In the genomic region with DNA sequence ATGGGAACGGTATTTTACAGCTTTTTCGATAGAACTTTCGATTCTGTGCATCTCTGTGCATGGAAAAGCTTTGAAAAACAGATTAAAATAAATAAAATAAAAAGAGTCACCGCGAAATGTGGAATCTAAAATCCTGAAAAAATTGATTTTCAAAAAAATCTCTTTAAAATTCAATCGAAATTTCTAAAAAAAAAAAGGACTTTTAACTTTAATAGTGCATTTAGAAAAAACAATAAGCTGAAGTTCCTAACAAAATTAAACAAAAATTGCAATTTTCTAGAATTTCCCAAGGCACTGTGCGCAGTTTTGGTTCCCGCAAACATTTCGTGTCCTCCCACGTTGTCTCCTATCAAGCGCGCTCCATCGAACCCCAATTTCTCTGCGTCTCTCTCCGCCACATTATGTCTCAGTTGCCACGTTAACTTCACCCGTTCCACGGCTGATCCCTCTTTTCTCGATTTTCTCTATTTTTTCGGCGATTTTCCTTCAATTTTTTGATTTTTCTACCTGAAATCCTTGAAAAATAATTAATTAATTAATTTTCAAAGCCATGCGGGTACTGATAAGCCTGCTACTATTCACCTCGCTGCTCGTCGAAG, we compare ENCODE assay signal across 3 worm cellular contexts.
TF ChIP-seq lines count a peak whose summit lies in the region.

Gene Y41D4A.6, minus strand, starts transcription at position 51 of the 599 bp plus-strand sequence.
Gene Y41D4A.4, plus strand, starts transcription at position 549 of the 599 bp plus-strand sequence.

TF ChIP-seq in whole organism, L1 larva, 84 proteins besides CTCF, POLR2A, EP300 and RAD21 (continued from another document and continues in another):
- peak; percentile 74 for TF ChIP-seq pag-3 (tag; optimal IDR thresholded peaks at IDR 0.05; lab: Kevin White, UChicago; ENCODE audit: borderline replicate concordance, insufficient read depth)
- TF ChIP-seq unc-86 (tag; optimal IDR thresholded peaks at IDR 0.05; lab: Kevin White, UChicago) = peak; percentile 81
- peak; percentile 76 for TF ChIP-seq nhr-77 (tag; optimal IDR thresholded peaks at IDR 0.05; lab: Kevin White, UChicago)
- peak; percentile 96 for TF ChIP-seq fkh-8 (tag; optimal IDR thresholded peaks at IDR 0.05; lab: Kevin White, UChicago)
- peak; percentile 35 for TF ChIP-seq ceh-90 (tag; optimal IDR thresholded peaks at IDR 0.05; lab: Kevin White, UChicago)
- TF ChIP-seq ama-1 (optimal IDR thresholded peaks at IDR 0.05; lab: Kevin White, UChicago) = no peak
- TF ChIP-seq Y116A8C.19 (tag; optimal IDR thresholded peaks at IDR 0.05; lab: Kevin White, UChicago; ENCODE audit: borderline replicate concordance) = peak; percentile 45
- peak; percentile 85 for TF ChIP-seq lin-13 (GFP tag; optimal IDR thresholded peaks at IDR 0.05; lab: Kevin White, UChicago)
- peak; percentile 88 for TF ChIP-seq nhr-85 (tag; lab: Kevin White, UChicago)
- TF ChIP-seq swsn-7 (tag; optimal IDR thresholded peaks at IDR 0.05; lab: Kevin White, UChicago) = peak; percentile 86
- TF ChIP-seq pax-3 (tag; optimal IDR thresholded peaks at IDR 0.05; lab: Kevin White, UChicago) = peak; percentile 92
- TF ChIP-seq lir-3 (tag; optimal IDR thresholded peaks at IDR 0.05; lab: Kevin White, UChicago; ENCODE audit: poor library complexity) = no peak
- peak; percentile 92 for TF ChIP-seq lin-14 (GFP tag; optimal IDR thresholded peaks at IDR 0.05; lab: Kevin White, UChicago)
- TF ChIP-seq mef-2 (tag; optimal IDR thresholded peaks at IDR 0.05; lab: Kevin White, UChicago) = no peak
- peak; percentile 32 for TF ChIP-seq ceh-63 (GFP tag; optimal IDR thresholded peaks at IDR 0.05; lab: Kevin White, UChicago)
- TF ChIP-seq dpl-1 (GFP tag; optimal IDR thresholded peaks at IDR 0.05; lab: Kevin White, UChicago) = peak; percentile 71 to 78 (median 75)
- TF ChIP-seq isw-1 (GFP tag; IDR thresholded peaks at IDR 0.05; lab: Robert Waterston, UW) = peak; percentile 85
- no peak for TF ChIP-seq alr-1 (tag; optimal IDR thresholded peaks at IDR 0.05; lab: Kevin White, UChicago; ENCODE audit: borderline replicate concordance)
- peak; percentile 90 for TF ChIP-seq xbp-1 (tag; optimal IDR thresholded peaks at IDR 0.05; lab: Kevin White, UChicago)
- TF ChIP-seq zip-4 (GFP tag; optimal IDR thresholded peaks at IDR 0.05; lab: Kevin White, UChicago) = no peak
- TF ChIP-seq hlh-17 (GFP tag; optimal IDR thresholded peaks at IDR 0.05; lab: Kevin White, UChicago; ENCODE audit: borderline replicate concordance) = no peak
- peak; percentile 61 for TF ChIP-seq fkh-4 (tag; optimal IDR thresholded peaks at IDR 0.05; lab: Kevin White, UChicago; ENCODE audit: borderline replicate concordance)
- peak; percentile 73 to 87 (median 85) for TF ChIP-seq ceh-82 (tag; optimal IDR thresholded peaks at IDR 0.05; lab: Kevin White, UChicago)
- no peak for TF ChIP-seq tlp-1 (tag; optimal IDR thresholded peaks at IDR 0.05; lab: Kevin White, UChicago)
- TF ChIP-seq irx-1 (tag; optimal IDR thresholded peaks at IDR 0.05; lab: Kevin White, UChicago) = peak; percentile 44
- peak; percentile 95 for TF ChIP-seq rnt-1 (tag; optimal IDR thresholded peaks at IDR 0.05; lab: Kevin White, UChicago)
- peak; percentile 82 to 88 for TF ChIP-seq lin-35 (GFP tag; optimal IDR thresholded peaks at IDR 0.05; lab: Kevin White, UChicago)
- no peak for TF ChIP-seq efl-3 (GFP tag; optimal IDR thresholded peaks at IDR 0.05; lab: Kevin White, UChicago)
- no peak for TF ChIP-seq unc-62 (GFP tag; optimal IDR thresholded peaks at IDR 0.05; lab: Kevin White, UChicago)
- peak; percentile 46 for TF ChIP-seq hpl-2 (GFP tag; optimal IDR thresholded peaks at IDR 0.05; lab: Kevin White, UChicago)
- peak; percentile 75 for TF ChIP-seq egl-13 (tag; optimal IDR thresholded peaks at IDR 0.05; lab: Kevin White, UChicago)
- TF ChIP-seq dsc-1 (tag; optimal IDR thresholded peaks at IDR 0.05; lab: Kevin White, UChicago) = peak; percentile 79
- TF ChIP-seq nhr-90 (tag; optimal IDR thresholded peaks at IDR 0.05; lab: Kevin White, UChicago; ENCODE audit: poor library complexity) = peak; percentile 87
- peak; percentile 78 for TF ChIP-seq sox-4 (tag; optimal IDR thresholded peaks at IDR 0.05; lab: Kevin White, UChicago)
- peak; percentile 9 for TF ChIP-seq blmp-1 (tag; optimal IDR thresholded peaks at IDR 0.05; lab: Kevin White, UChicago)
- no peak for TF ChIP-seq hlh-4 (tag; optimal IDR thresholded peaks at IDR 0.05; lab: Kevin White, UChicago)
- no peak for TF ChIP-seq F16B12.6 (tag; optimal IDR thresholded peaks at IDR 0.05; lab: Kevin White, UChicago)
- TF ChIP-seq skn-1 (tag; optimal IDR thresholded peaks at IDR 0.05; lab: Kevin White, UChicago) = peak; percentile 70
- no peak for TF ChIP-seq aha-1 (tag; optimal IDR thresholded peaks at IDR 0.05; lab: Kevin White, UChicago)
- peak; percentile 91 for TF ChIP-seq nhr-47 (tag; optimal IDR thresholded peaks at IDR 0.05; lab: Kevin White, UChicago)

TF ChIP-seq in whole organism, L3 larva, 47 proteins besides CTCF, POLR2A, EP300 and RAD21 (continued from another document):
- TF ChIP-seq nhr-43 (tag; optimal IDR thresholded peaks at IDR 0.05; lab: Kevin White, UChicago; ENCODE audit: poor library complexity, severe bottlenecking) (peak; percentile 71), pha-4 (tag; optimal IDR thresholded peaks at IDR 0.05; lab: Kevin White, UChicago) (peak; percentile 82), hmg-11 (tag; optimal IDR thresholded peaks at IDR 0.05; lab: Kevin White, UChicago) (peak; percentile 81), nfya-1 (tag; optimal IDR thresholded peaks at IDR 0.05; lab: Kevin White, UChicago; ENCODE audit: insufficient read depth) (peak; percentile 76), lsy-12 (tag; optimal IDR thresholded peaks at IDR 0.05; lab: Kevin White, UChicago) (peak; percentile 70), ceh-82 (tag; optimal IDR thresholded peaks at IDR 0.05; lab: Kevin White, UChicago) (peak; percentile 38), mdl-1 (tag; optimal IDR thresholded peaks at IDR 0.05; lab: Kevin White, UChicago) (no peak), nhr-23 (tag; optimal IDR thresholded peaks at IDR 0.05; lab: Kevin White, UChicago) (peak; percentile 50), ceh-28 (tag; optimal IDR thresholded peaks at IDR 0.05; lab: Kevin White, UChicago) (peak; percentile 46)
TF ChIP-seq in whole organism, L3 larva: peak in this region for 19.

TF ChIP-seq in whole organism, young adult, 124 proteins besides CTCF, POLR2A, EP300 and RAD21 (continued from another document):
- TF ChIP-seq ztf-3 (GFP tag; optimal IDR thresholded peaks at IDR 0.05; lab: Kevin White, UChicago) = no peak
- no peak for TF ChIP-seq bed-1 (GFP tag; IDR thresholded peaks at IDR 0.05; lab: Robert Waterston, UW)
- TF ChIP-seq nfya-1 (tag; optimal IDR thresholded peaks at IDR 0.05; lab: Kevin White, UChicago; ENCODE audit: borderline replicate concordance, insufficient read depth) = no peak
- peak; percentile 94 for TF ChIP-seq dox-1 (GFP tag; IDR thresholded peaks at IDR 0.05; lab: Robert Waterston, UW)
- no peak for TF ChIP-seq C06A6.2 (GFP tag; conservative IDR thresholded peaks at IDR 0.05; lab: Robert Waterston, UW)
- TF ChIP-seq snpc-1.3 (tag; optimal IDR thresholded peaks at IDR 0.05; lab: Kevin White, UChicago; ENCODE audit: insufficient read depth) = peak; percentile 25
- TF ChIP-seq aptf-3 (GFP tag; IDR thresholded peaks at IDR 0.05; lab: Robert Waterston, UW) = no peak
- TF ChIP-seq hmg-1.2 (GFP tag; IDR thresholded peaks at IDR 0.05; lab: Robert Waterston, UW) = peak; percentile 99
- peak; percentile 51; the same call in 1 of the 2 replicates for TF ChIP-seq B0336.3 (GFP tag; IDR thresholded peaks at IDR 0.05; lab: Robert Waterston, UW)
- TF ChIP-seq repo-1 (tag; optimal IDR thresholded peaks at IDR 0.05; lab: Kevin White, UChicago) = no peak
- TF ChIP-seq attf-6 (GFP tag; IDR thresholded peaks at IDR 0.05; lab: Robert Waterston, UW) = no peak; the same call in 1 of the 2 replicates
- TF ChIP-seq B0035.1 (tag; optimal IDR thresholded peaks at IDR 0.05; lab: Kevin White, UChicago) = peak; percentile 38
- TF ChIP-seq lin-54 (GFP tag; optimal IDR thresholded peaks at IDR 0.05; lab: Kevin White, UChicago) = peak; percentile 79
- TF ChIP-seq nhr-90 (tag; optimal IDR thresholded peaks at IDR 0.05; lab: Kevin White, UChicago) = peak; percentile 3
- no peak for TF ChIP-seq F37B4.10 (GFP tag; IDR thresholded peaks at IDR 0.05; lab: Robert Waterston, UW)
- no peak for TF ChIP-seq F39B2.1 (GFP tag; IDR thresholded peaks at IDR 0.05; lab: Robert Waterston, UW)
- TF ChIP-seq F33H1.4 (GFP tag; IDR thresholded peaks at IDR 0.05; lab: Robert Waterston, UW) = peak; percentile 68
- peak; percentile 87 for TF ChIP-seq madf-10 (tag; optimal IDR thresholded peaks at IDR 0.05; lab: Kevin White, UChicago)
- peak in 1 of 3 experiments; percentile 15 for TF ChIP-seq lin-35 (GFP tag; optimal IDR thresholded peaks at IDR 0.05; lab: Kevin White, UChicago)
- TF ChIP-seq dpl-1 (GFP tag; optimal IDR thresholded peaks at IDR 0.05; lab: Kevin White, UChicago) = no peak
- TF ChIP-seq ceh-91 (GFP tag; IDR thresholded peaks at IDR 0.05; lab: Robert Waterston, UW) = peak; percentile 76
- TF ChIP-seq sptf-2 (GFP tag; optimal IDR thresholded peaks at IDR 0.05; lab: Kevin White, UChicago) = no peak
- TF ChIP-seq ceh-27 (GFP tag; optimal IDR thresholded peaks at IDR 0.05; lab: Kevin White, UChicago) = peak; percentile 81
- TF ChIP-seq F57C9.4 (tag; optimal IDR thresholded peaks at IDR 0.05; lab: Kevin White, UChicago) = no peak
- TF ChIP-seq ZK185.1 (tag; optimal IDR thresholded peaks at IDR 0.05; lab: Kevin White, UChicago; ENCODE audit: poor library complexity, severe bottlenecking) = peak; percentile 56
- TF ChIP-seq ztf-22 (GFP tag; optimal IDR thresholded peaks at IDR 0.05; lab: Kevin White, UChicago) = no peak
- TF ChIP-seq let-607 (tag; optimal IDR thresholded peaks at IDR 0.05; lab: Kevin White, UChicago) = peak; percentile 39 to 83
- TF ChIP-seq ekl-4 (GFP tag; IDR thresholded peaks at IDR 0.05; lab: Robert Waterston, UW) = 0 out of 2 replicates have a peak, but pooled peaks have one; percentile 48
- TF ChIP-seq attf-3 (GFP tag; conservative IDR thresholded peaks at IDR 0.05; lab: Robert Waterston, UW) = peak; percentile 76
- peak in 1 of 2 experiments; percentile 47 for TF ChIP-seq rec-8 (tag; optimal IDR thresholded peaks at IDR 0.05; lab: Kevin White, UChicago)
- TF ChIP-seq let-526 (GFP tag; IDR thresholded peaks at IDR 0.05; lab: Robert Waterston, UW) = peak; percentile 82
- TF ChIP-seq ccch-3 (GFP tag; optimal IDR thresholded peaks at IDR 0.05; lab: Kevin White, UChicago) = peak; percentile 67
- TF ChIP-seq lsy-27 (tag; optimal IDR thresholded peaks at IDR 0.05; lab: Kevin White, UChicago; ENCODE audit: borderline replicate concordance, insufficient read depth) = no peak
- no peak for TF ChIP-seq nhr-179 (tag; optimal IDR thresholded peaks at IDR 0.05; lab: Kevin White, UChicago)
- 0 out of 2 replicates have a peak, but pooled peaks have one; percentile 26 for TF ChIP-seq K11D2.4 (GFP tag; IDR thresholded peaks at IDR 0.05; lab: Robert Waterston, UW)
- peak; percentile 57 for TF ChIP-seq T07F8.4 (tag; optimal IDR thresholded peaks at IDR 0.05; lab: Kevin White, UChicago)
- no peak for TF ChIP-seq tbx-9 (tag; optimal IDR thresholded peaks at IDR 0.05; lab: Kevin White, UChicago; ENCODE audit: borderline replicate concordance)
- TF ChIP-seq ceh-40 (GFP tag; IDR thresholded peaks at IDR 0.05; lab: Robert Waterston, UW) = no peak
- TF ChIP-seq lin-26 (GFP tag; IDR thresholded peaks at IDR 0.05; lab: Robert Waterston, UW) = no peak
- 0 out of 2 replicates have a peak, but pooled peaks have one; percentile 17 for TF ChIP-seq Y53G8AR.9 (GFP tag; conservative IDR thresholded peaks at IDR 0.05; lab: Robert Waterston, UW)
- TF ChIP-seq cebp-1 (GFP tag; IDR thresholded peaks at IDR 0.05; lab: Robert Waterston, UW) = peak; percentile 33; the same call in 1 of the 2 replicates
- peak; percentile 63 for TF ChIP-seq cebp-1 (tag; optimal IDR thresholded peaks at IDR 0.05; lab: Kevin White, UChicago)
- TF ChIP-seq B0261.1 (tag; optimal IDR thresholded peaks at IDR 0.05; lab: Kevin White, UChicago) = peak; percentile 3
- TF ChIP-seq akir-1 (GFP tag; optimal IDR thresholded peaks at IDR 0.05; lab: Kevin White, UChicago) = no peak
- TF ChIP-seq K12H6.12 (tag; optimal IDR thresholded peaks at IDR 0.05; lab: Kevin White, UChicago) = peak; percentile 89
- peak; percentile 70 for TF ChIP-seq lsl-1 (GFP tag; optimal IDR thresholded peaks at IDR 0.05; lab: Kevin White, UChicago)
- TF ChIP-seq tlf-1 (GFP tag; optimal IDR thresholded peaks at IDR 0.05; lab: Kevin White, UChicago) = peak; percentile 37
- no peak for TF ChIP-seq hlh-26 (GFP tag; conservative IDR thresholded peaks at IDR 0.05; lab: Robert Waterston, UW)
- no peak for TF ChIP-seq sdz-38 (tag; optimal IDR thresholded peaks at IDR 0.05; lab: Kevin White, UChicago)
- peak; percentile 56; the same call in 1 of the 2 replicates for TF ChIP-seq lir-1 (GFP tag; conservative IDR thresholded peaks at IDR 0.05; lab: Robert Waterston, UW)
- TF ChIP-seq aptf-2 (GFP tag; conservative IDR thresholded peaks at IDR 0.05; lab: Robert Waterston, UW) = peak; percentile 76
- peak; percentile 94 for TF ChIP-seq unc-130 (GFP tag; optimal IDR thresholded peaks at IDR 0.05; lab: Kevin White, UChicago)
- TF ChIP-seq mxl-1 (tag; optimal IDR thresholded peaks at IDR 0.05; lab: Kevin White, UChicago) = no peak
- TF ChIP-seq pha-4 (tag; optimal IDR thresholded peaks at IDR 0.05; lab: Kevin White, UChicago) = no peak
- TF ChIP-seq die-1 (tag; optimal IDR thresholded peaks at IDR 0.05; lab: Kevin White, UChicago) = peak; percentile 12
- peak; percentile 66 for TF ChIP-seq ztf-18 (tag; optimal IDR thresholded peaks at IDR 0.05; lab: Kevin White, UChicago)
- TF ChIP-seq nhr-120 (GFP tag; IDR thresholded peaks at IDR 0.05; lab: Robert Waterston, UW) = no peak
- TF ChIP-seq Y95B8A.8 (GFP tag; IDR thresholded peaks at IDR 0.05; lab: Robert Waterston, UW) = 0 out of 2 replicates have a peak, but pooled peaks have one; percentile 61
- peak; percentile 64 for TF ChIP-seq mel-28 (tag; optimal IDR thresholded peaks at IDR 0.05; lab: Kevin White, UChicago; ENCODE audit: borderline replicate concordance)
- peak; percentile 64; the same call in 1 of the 2 replicates for TF ChIP-seq ztf-6 (GFP tag; IDR thresholded peaks at IDR 0.05; lab: Robert Waterston, UW)
- peak; percentile 52; the same call in 1 of the 2 replicates for TF ChIP-seq hsf-1 (GFP tag; IDR thresholded peaks at IDR 0.05; lab: Robert Waterston, UW)
- TF ChIP-seq hmg-20 (GFP tag; IDR thresholded peaks at IDR 0.05; lab: Robert Waterston, UW) = no peak
- peak; percentile 60 for TF ChIP-seq tbp1 (GFP tag; optimal IDR thresholded peaks at IDR 0.05; lab: Kevin White, UChicago)
- peak; percentile 77 for TF ChIP-seq B0019.2 (GFP tag; conservative IDR thresholded peaks at IDR 0.05; lab: Robert Waterston, UW)
- peak; percentile 73 for TF ChIP-seq athp-1 (tag; optimal IDR thresholded peaks at IDR 0.05; lab: Kevin White, UChicago)
- peak; percentile 99 for TF ChIP-seq ceh-100 (GFP tag; IDR thresholded peaks at IDR 0.05; lab: Robert Waterston, UW)
- TF ChIP-seq C17E4.6 (GFP tag; IDR thresholded peaks at IDR 0.05; lab: Robert Waterston, UW) = 0 out of 2 replicates have a peak, but pooled peaks have one; percentile 52
- TF ChIP-seq madf-6 (GFP tag; IDR thresholded peaks at IDR 0.05; lab: Robert Waterston, UW) = peak; percentile 53
- peak; percentile 61 for TF ChIP-seq lin-40 (tag; optimal IDR thresholded peaks at IDR 0.05; lab: Kevin White, UChicago)
